Fruit fly (Drosophila melanogaster): ENCODE results near the gene CG5984.

Gene CG5984

DNA sequence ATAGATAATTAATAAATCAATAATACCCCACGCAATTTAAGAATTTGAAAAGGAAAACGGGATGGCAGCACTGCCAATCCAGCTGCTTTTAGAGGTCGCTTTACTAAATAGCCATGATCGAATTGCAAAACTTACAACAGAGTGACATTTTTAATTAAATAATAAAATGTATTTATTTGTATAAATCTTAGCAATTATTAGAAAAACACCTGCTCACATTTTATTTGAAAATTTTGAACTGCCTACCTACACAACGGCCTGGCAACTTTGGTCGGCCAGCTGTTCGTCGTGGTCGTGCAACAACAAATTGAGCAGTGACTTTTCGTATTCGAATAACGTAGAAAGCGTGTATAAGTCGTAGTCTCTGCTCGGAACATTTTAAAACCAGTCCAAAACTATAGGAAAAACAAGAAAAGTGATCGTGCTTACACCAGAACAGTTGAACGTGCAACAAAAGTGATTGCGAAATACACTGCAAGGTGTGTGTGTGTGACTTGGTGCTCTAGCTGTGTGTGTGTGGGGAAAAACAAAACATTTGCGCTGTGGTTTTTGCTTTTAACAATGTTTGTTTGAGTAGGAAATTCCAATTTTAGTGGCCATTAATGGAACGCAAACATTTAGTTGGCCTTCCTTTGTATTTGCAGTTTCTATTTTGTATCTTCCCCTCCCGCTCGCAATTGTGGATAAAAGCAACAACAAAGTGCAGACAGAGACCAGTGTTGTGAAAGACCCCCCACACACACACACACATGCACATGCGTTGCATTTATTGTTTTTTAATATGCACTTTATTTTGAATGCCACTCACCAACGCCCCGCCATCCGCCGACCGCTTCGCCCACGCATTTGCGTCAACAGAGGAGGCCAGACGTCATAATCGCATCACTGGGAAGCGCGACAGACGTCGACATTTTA lies 27.0 kb upstream of the CG5984 start, which contains the start of gene CG5938:
Gene CG5938, plus strand, starts transcription at position 262 of the 915 bp plus-strand sequence.
- TF ChIP-seq h (optimal IDR thresholded peaks at IDR 0.05), result no peak
- TF ChIP-seq Sin3A (optimal IDR thresholded peaks at IDR 0.05), result no peak
- TF ChIP-seq Myc (optimal IDR thresholded peaks at IDR 0.05), result no peak
- no peak for TF ChIP-seq ttk (optimal IDR thresholded peaks at IDR 0.05)
- no peak for TF ChIP-seq insv (optimal IDR thresholded peaks at IDR 0.05)
- TF ChIP-seq psq (optimal IDR thresholded peaks at IDR 0.05), result no peak

- TF ChIP-seq insv (optimal IDR thresholded peaks at IDR 0.05), result no peak
- no peak for TF ChIP-seq h (optimal IDR thresholded peaks at IDR 0.05)
- TF ChIP-seq Sin3A (optimal IDR thresholded peaks at IDR 0.05), result no peak
- no peak for TF ChIP-seq Myc (optimal IDR thresholded peaks at IDR 0.05)
- no peak for TF ChIP-seq ttk (optimal IDR thresholded peaks at IDR 0.05)
- no peak for TF ChIP-seq psq (optimal IDR thresholded peaks at IDR 0.05)
Observed at dm6 chr3R:27273118-27274062, 25.6 kb upstream of the CG5984 start, which contains the start of gene CG5934. TSS of gene CG5934 (plus strand) at chr3R:27273705.

DNA sequence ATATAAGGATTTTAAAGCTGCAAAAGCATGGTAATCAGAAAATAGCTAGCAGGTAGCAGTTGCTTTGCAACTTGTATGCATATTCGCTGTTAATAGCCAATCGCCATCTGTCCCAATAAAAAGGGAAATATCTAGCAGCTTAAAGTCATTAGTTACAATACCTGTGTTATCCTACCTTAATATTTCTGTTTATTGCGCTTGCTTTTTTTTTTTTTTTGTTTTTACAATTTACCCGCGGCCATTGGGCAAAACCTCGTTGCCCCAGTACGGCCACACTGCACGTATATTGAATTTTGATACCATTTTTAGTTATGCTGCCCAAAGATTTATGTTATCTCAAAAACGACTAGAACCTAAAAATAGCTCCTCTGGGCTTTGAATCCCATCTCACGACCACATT lies 24.4 kb upstream of the CG5984 start:
- no peak for TF ChIP-seq Sin3A (optimal IDR thresholded peaks at IDR 0.05)
- TF ChIP-seq ttk (optimal IDR thresholded peaks at IDR 0.05), result no peak

- no peak for TF ChIP-seq Sin3A (optimal IDR thresholded peaks at IDR 0.05)
- peak; percentile 94 for TF ChIP-seq ttk (optimal IDR thresholded peaks at IDR 0.05)
- no peak for TF ChIP-seq psq (optimal IDR thresholded peaks at IDR 0.05)
- TF ChIP-seq Myc (optimal IDR thresholded peaks at IDR 0.05), result no peak
- no peak for TF ChIP-seq insv (optimal IDR thresholded peaks at IDR 0.05)
- TF ChIP-seq h (optimal IDR thresholded peaks at IDR 0.05), result no peak
Observed at dm6 chr3R:27270379-27271266, 22.8 kb upstream of the CG5984 start.

dm6 chr3R:27265330-27265729 lies 17.5 kb upstream of the CG5984 start, which contains the start of the genes CG14262 and CG14260:
TSS of gene CG14262 (minus strand) at chr3R:27265430.
TSS of gene CG14260 (plus strand) at chr3R:27265457.
- no peak for TF ChIP-seq Myc (optimal IDR thresholded peaks at IDR 0.05)

DNA sequence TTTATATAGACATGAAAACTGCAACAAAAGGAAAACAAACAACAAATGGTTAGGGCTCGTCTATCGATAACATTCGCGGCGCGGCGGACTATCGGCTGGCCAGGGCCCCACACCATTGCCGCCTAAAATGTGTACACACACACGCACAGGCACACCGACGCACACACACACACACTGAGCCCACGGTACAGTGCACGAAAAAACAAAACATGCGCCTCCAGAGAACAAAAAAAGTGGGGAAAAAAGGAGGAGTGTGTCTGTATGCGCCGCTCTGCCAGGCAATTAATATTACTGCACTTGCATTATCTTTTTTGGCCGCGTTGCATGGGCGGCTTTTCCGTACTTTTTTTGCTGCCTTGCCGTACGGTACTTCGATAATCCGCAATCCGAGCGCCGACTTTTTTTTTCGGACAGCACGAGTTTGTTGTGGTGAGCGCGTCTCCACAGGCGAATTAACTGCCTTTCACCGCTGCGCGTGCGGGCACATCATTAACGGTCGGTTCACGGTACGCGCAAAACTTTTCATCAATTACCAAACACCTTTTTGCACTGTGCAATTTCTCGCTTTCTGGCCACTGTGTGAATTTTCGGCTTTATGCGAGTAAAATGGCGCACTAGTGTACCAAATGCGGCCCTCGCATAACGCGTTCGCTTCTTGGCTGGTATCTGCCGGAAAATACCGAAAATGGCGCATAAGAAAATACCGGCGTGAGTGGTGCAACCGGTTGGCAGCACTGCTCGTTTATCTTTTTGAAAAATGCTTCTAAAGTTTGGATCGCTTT lies 15.8 kb upstream of the CG5984 start, which contains the start of gene woc:
Gene woc, minus strand, starts transcription at position 622 of the 782 bp plus-strand sequence.
- TF ChIP-seq h (optimal IDR thresholded peaks at IDR 0.05) (no peak), insv (optimal IDR thresholded peaks at IDR 0.05) (no peak), Myc (optimal IDR thresholded peaks at IDR 0.05) (no peak), ttk (optimal IDR thresholded peaks at IDR 0.05) (no peak)

- no peak for TF ChIP-seq Sin3A (optimal IDR thresholded peaks at IDR 0.05)
- no peak for TF ChIP-seq insv (optimal IDR thresholded peaks at IDR 0.05)
- TF ChIP-seq Myc (optimal IDR thresholded peaks at IDR 0.05), result no peak
- no peak for TF ChIP-seq h (optimal IDR thresholded peaks at IDR 0.05)
- TF ChIP-seq ttk (optimal IDR thresholded peaks at IDR 0.05), result no peak
- TF ChIP-seq psq (optimal IDR thresholded peaks at IDR 0.05), result no peak
Observed at dm6 chr3R:27253921-27254376, 6.2 kb upstream of the CG5984 start.

- no peak for TF ChIP-seq Sin3A (optimal IDR thresholded peaks at IDR 0.05)
- TF ChIP-seq h (optimal IDR thresholded peaks at IDR 0.05), result no peak
- no peak for TF ChIP-seq Myc (optimal IDR thresholded peaks at IDR 0.05)
- TF ChIP-seq psq (optimal IDR thresholded peaks at IDR 0.05), result no peak
- no peak for TF ChIP-seq ttk (optimal IDR thresholded peaks at IDR 0.05)
- TF ChIP-seq insv (optimal IDR thresholded peaks at IDR 0.05), result no peak
Observed at dm6 chr3R:27253136-27253920, 5.5 kb upstream of the CG5984 start, which contains the start of gene pll. TSS of gene pll (minus strand) at chr3R:27253182.

DNA sequence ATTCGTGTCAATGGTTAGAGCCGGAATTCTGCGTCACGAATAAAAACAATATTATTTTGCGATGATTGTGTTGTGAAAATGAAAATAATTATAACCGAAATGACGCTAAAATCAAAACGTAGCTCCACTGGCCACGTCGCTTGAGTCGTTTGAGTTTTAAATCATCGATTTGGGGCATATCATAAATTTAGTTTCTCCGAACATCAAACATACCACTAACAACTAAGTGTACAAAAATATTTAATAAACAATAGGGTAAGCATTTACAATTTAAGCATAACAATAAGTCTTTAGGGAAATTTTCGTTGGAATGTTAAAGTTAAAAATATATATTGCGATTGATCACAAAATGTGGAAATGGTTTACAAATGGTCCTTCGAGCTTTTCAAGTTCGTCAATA lies 3.1 kb upstream of the CG5984 start, which contains the start of the genes TTLL6B and TfIIA-L:
Gene TTLL6B, minus strand, starts transcription at position 101 of the 400 bp plus-strand sequence.
Gene TfIIA-L, plus strand, starts transcription at position 206 of the 400 bp plus-strand sequence.
- no peak for TF ChIP-seq psq (optimal IDR thresholded peaks at IDR 0.05)
- no peak for TF ChIP-seq ttk (optimal IDR thresholded peaks at IDR 0.05)
- TF ChIP-seq Sin3A (optimal IDR thresholded peaks at IDR 0.05), result no peak
- no peak for TF ChIP-seq Myc (optimal IDR thresholded peaks at IDR 0.05)
- no peak for TF ChIP-seq h (optimal IDR thresholded peaks at IDR 0.05)
- TF ChIP-seq insv (optimal IDR thresholded peaks at IDR 0.05), result no peak

DNA sequence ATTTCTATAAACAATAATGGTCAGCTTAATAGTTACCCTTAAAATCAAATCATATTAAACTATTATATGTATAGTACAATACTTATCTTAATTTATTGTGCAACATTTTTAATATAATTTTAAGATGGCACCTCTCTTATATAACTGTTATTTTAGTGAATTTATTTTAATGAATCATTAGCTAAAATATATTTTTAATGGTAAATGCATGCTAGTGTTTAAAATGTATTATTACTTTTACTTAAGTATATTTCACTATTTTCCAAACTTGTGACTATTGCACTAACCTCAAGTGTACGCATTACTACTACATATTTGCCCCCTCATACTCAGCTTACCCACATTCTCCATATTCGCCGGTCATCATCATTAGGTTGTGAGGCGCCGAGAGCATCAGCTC lies 1.5 kb downstream of the CG5984 start:
- TF ChIP-seq Myc (optimal IDR thresholded peaks at IDR 0.05) (no peak), Sin3A (optimal IDR thresholded peaks at IDR 0.05) (no peak), psq (optimal IDR thresholded peaks at IDR 0.05) (no peak), h (optimal IDR thresholded peaks at IDR 0.05) (no peak), insv (optimal IDR thresholded peaks at IDR 0.05) (no peak), ttk (optimal IDR thresholded peaks at IDR 0.05) (no peak)

All from Kc167 (cell line).